Worm (Caenorhabditis elegans) whole organism, mixed stage, embryonic: ENCODE results near the gene fbxb-108.

Experiments used
- elt-3 ChIP-seq: fragments of 150-350 bp; optimal IDR thresholded peaks from 2 replicates; lab custom pipeline; 2014; ENCODE audit warnings: missing biosample characterization, missing genetic modification characterization
- lin-13 ChIP-seq: fragments of 150-350 bp; optimal IDR thresholded peaks from 2 replicates; lab custom pipeline; 2014; ENCODE audit warnings: missing biosample characterization, missing genetic modification characterization
- nhr-12 ChIP-seq: fragments of 150-350 bp; optimal IDR thresholded peaks from 2 replicates; lab custom pipeline; 2014; ENCODE audit warnings: missing biosample characterization, missing genetic modification characterization
- nhr-237 ChIP-seq: fragments of 150-350 bp; optimal IDR thresholded peaks from 2 replicates; lab custom pipeline; 2014; ENCODE audit warnings: missing biosample characterization, missing genetic modification characterization
- pha-4 ChIP-seq: fragments of 150-350 bp; optimal IDR thresholded peaks from 2 replicates; lab custom pipeline; 2018; ENCODE audit warnings: missing biosample characterization, missing genetic modification reagents, missing genetic modification characterization
- unc-62 ChIP-seq: fragments of 150-350 bp; optimal IDR thresholded peaks from 2 replicates; lab custom pipeline; 2014; ENCODE audit warnings: missing biosample characterization, missing genetic modification reagents, missing genetic modification characterization
- ztf-11 ChIP-seq: fragments of 150-350 bp; optimal IDR thresholded peaks from 2 replicates; lab custom pipeline; 2014; ENCODE audit warnings: missing biosample characterization, missing genetic modification characterization

DNA sequence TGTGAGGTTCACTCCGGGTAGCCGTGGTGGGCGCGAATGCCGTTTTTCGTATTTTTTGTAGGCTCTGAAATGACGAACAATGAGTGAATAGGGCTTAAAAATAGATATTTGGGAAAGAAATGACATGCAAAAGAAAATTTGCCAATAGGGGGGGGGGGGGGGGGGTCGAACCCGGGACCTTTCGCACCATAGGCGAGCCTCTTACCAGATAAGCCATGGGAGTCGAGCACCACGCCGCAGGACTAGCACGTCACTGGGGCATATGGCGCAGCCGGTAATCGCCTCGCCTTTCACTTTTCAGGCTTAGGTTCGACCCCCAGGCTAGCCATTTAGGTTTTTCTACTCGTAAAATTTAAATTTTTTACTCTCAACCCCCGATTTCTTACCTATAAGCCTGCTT lies 45.6 kb upstream of the fbxb-108 start:
- TF ChIP-seq ztf-11 (tag; lab: Kevin White, UChicago) (no peak), unc-62 (GFP tag; lab: Kevin White, UChicago) (no peak), nhr-237 (no peak), elt-3 (no peak), pha-4 (tag; lab: Kevin White, UChicago) (no peak), nhr-12 (tag; lab: Kevin White, UChicago) (no peak), lin-13 (tag; lab: Kevin White, UChicago) (no peak)
